Worm (Caenorhabditis elegans): ENCODE results near the gene str-185.

The str-185 gene

ce11 chrIV:4429901-4430300, at the start of gene str-185, which contains the start of gene R08C7.5:
TSS of gene str-185 (minus strand) at chrIV:4430001.
TSS of gene R08C7.5 (plus strand) at chrIV:4430229.
- TF ChIP-seq pha-4 (GFP tag; IDR thresholded peaks at IDR 0.05) (no peak), pha-4 (tag; optimal IDR thresholded peaks at IDR 0.05) (no peak), nhr-111 (GFP tag; optimal IDR thresholded peaks at IDR 0.05) (no peak), dmd-8 (GFP tag; IDR thresholded peaks at IDR 0.05) (no peak), aha-1 (tag) (no peak), duxl-1 (tag; optimal IDR thresholded peaks at IDR 0.05; ENCODE audit: poor library complexity) (no peak), lin-1 (GFP tag; IDR thresholded peaks at IDR 0.05) (no peak), skn-1 (tag; optimal IDR thresholded peaks at IDR 0.05) (no peak), spr-1 (tag; optimal IDR thresholded peaks at IDR 0.05) (no peak), saeg-2 (GFP tag; IDR thresholded peaks at IDR 0.05) (no peak), lsy-2 (tag; optimal IDR thresholded peaks at IDR 0.05) (no peak), hlh-30 (tag; optimal IDR thresholded peaks at IDR 0.05; ENCODE audit: insufficient read depth) (no peak), nhr-76 (tag; optimal IDR thresholded peaks at IDR 0.05) (no peak), daf-8 (GFP tag; IDR thresholded peaks at IDR 0.05) (no peak), egl-27 (tag; optimal IDR thresholded peaks at IDR 0.05) (no peak), lir-3 (tag; optimal IDR thresholded peaks at IDR 0.05) (no peak), rbr-2 (tag; optimal IDR thresholded peaks at IDR 0.05) (no peak), Y105C5A.15 (GFP tag; IDR thresholded peaks at IDR 0.05) (no peak)

DNA sequence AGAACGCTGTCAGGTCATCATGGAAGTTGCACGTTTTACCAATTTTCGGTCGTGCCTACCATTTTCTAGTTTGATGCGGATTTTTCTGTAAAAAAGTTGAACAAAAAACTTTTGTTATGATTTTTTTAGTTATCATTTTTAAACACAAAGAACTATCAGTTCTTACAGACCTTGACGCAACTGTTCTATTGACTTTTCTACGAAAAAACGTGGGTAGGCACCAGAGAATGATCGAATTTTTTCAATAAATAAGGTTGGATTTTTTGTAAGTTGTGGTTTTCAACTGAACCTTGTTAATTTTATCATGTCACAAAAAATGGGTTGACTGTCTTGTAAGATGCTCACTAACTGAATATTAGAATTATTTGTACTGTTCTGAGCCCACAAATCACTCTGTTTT, 48.8 kb upstream of the str-185 start:
- no peak for TF ChIP-seq tag-97 (GFP tag; IDR thresholded peaks at IDR 0.05)
- peak; percentile 47 for TF ChIP-seq nhr-48 (tag; optimal IDR thresholded peaks at IDR 0.05)
- TF ChIP-seq dve-1 (tag; optimal IDR thresholded peaks at IDR 0.05; ENCODE audit: insufficient read depth): peak; percentile 36
- TF ChIP-seq egl-43 (GFP tag; IDR thresholded peaks at IDR 0.05): no peak
- TF ChIP-seq nhr-25 (tag; optimal IDR thresholded peaks at IDR 0.05; ENCODE audit: borderline replicate concordance, insufficient read depth): no peak
- no peak for TF ChIP-seq nhr-41 (GFP tag; IDR thresholded peaks at IDR 0.05)
- TF ChIP-seq pha-4 (GFP tag; IDR thresholded peaks at IDR 0.05): no peak
- no peak for TF ChIP-seq pha-4 (tag; optimal IDR thresholded peaks at IDR 0.05)
- TF ChIP-seq dmd-6 (GFP tag; IDR thresholded peaks at IDR 0.05): peak; percentile 47
- no peak for TF ChIP-seq attf-4 (tag; optimal IDR thresholded peaks at IDR 0.05)
- no peak for TF ChIP-seq lsy-2 (tag; optimal IDR thresholded peaks at IDR 0.05)
- TF ChIP-seq nhr-42 (GFP tag; IDR thresholded peaks at IDR 0.05): no peak
- no peak for TF ChIP-seq zag-1 (tag; optimal IDR thresholded peaks at IDR 0.05)
- peak in 1 of 2 experiments; percentile 89 for TF ChIP-seq hif-1 (tag; optimal IDR thresholded peaks at IDR 0.05)
- no peak for TF ChIP-seq sdz-12 (GFP tag; optimal IDR thresholded peaks at IDR 0.05)
- no peak for TF ChIP-seq madf-5 (GFP tag; IDR thresholded peaks at IDR 0.05)
- TF ChIP-seq gei-8 (GFP tag; optimal IDR thresholded peaks at IDR 0.05): no peak
- no peak for TF ChIP-seq F37D6.2 (tag; optimal IDR thresholded peaks at IDR 0.05)
- TF ChIP-seq nhr-10 (tag; optimal IDR thresholded peaks at IDR 0.05): no peak
- no peak for TF ChIP-seq mxl-2 (GFP tag; conservative IDR thresholded peaks at IDR 0.05)
- no peak for TF ChIP-seq daf-16 (GFP tag; optimal IDR thresholded peaks at IDR 0.05)
- peak; percentile 29 for TF ChIP-seq daf-16 (tag; optimal IDR thresholded peaks at IDR 0.05)
- TF ChIP-seq daf-19 (GFP tag; conservative IDR thresholded peaks at IDR 0.05): no peak
- peak; percentile 12 for TF ChIP-seq hlh-11 (tag; optimal IDR thresholded peaks at IDR 0.05)
- TF ChIP-seq ces-1 (GFP tag; optimal IDR thresholded peaks at IDR 0.05): no peak
- TF ChIP-seq mdl-1 (tag; optimal IDR thresholded peaks at IDR 0.05): no peak
